Worm (Caenorhabditis elegans) whole organism, L2 larva: ENCODE results near the gene T24F1.4.

Experiments used
- F13H6.1 ChIP-seq: sonication (generic microtip); optimal IDR thresholded peaks from 2 replicates; lab custom pipeline; 2016; ENCODE audit warnings: missing genetic modification characterization, missing compliant biosample characterization
- ZK546.5 ChIP-seq: sonication (generic microtip); optimal IDR thresholded peaks from 2 replicates; lab custom pipeline; 2017; ENCODE audit warnings: missing biosample characterization, missing genetic modification characterization
- alr-1 ChIP-seq: fragments of 150-350 bp; optimal IDR thresholded peaks from 2 replicates; lab custom pipeline; 2014; ENCODE audit warnings: missing biosample characterization, missing genetic modification characterization
- aly-2 ChIP-seq: fragments of 150-350 bp; optimal IDR thresholded peaks from 2 replicates; lab custom pipeline; 2014; ENCODE audit warnings: missing biosample characterization, missing genetic modification characterization
- ama-1 ChIP-seq: fragments of 150-350 bp; optimal IDR thresholded peaks from 2 replicates; lab custom pipeline; 2018; ENCODE audit warnings: inconsistent platforms
- blmp-1 ChIP-seq: sonication (generic microtip); optimal IDR thresholded peaks from 2 replicates; lab custom pipeline; 2017; ENCODE audit warnings: missing genetic modification characterization, mild to moderate bottlenecking, missing compliant biosample characterization, antibody characterized with exemption, moderate library complexity; ENCODE audit not compliant: insufficient read depth
- ceh-16 ChIP-seq: fragments of 150-350 bp; optimal IDR thresholded peaks from 2 replicates; lab custom pipeline; 2014; ENCODE audit warnings: missing biosample characterization, missing genetic modification characterization
- crh-2 ChIP-seq: sonication (generic microtip); optimal IDR thresholded peaks from 2 replicates; lab custom pipeline; 2017; ENCODE audit warnings: missing biosample characterization, missing genetic modification characterization
- dmd-4 ChIP-seq: sonication (generic microtip); optimal IDR thresholded peaks from 2 replicates; lab custom pipeline; 2017; ENCODE audit warnings: missing biosample characterization, missing genetic modification characterization
- elt-3 ChIP-seq: sonication (generic microtip); optimal IDR thresholded peaks from 2 replicates; lab custom pipeline; 2017; ENCODE audit warnings: missing biosample characterization, missing genetic modification characterization
- fos-1 ChIP-seq: fragments of 150-350 bp; optimal IDR thresholded peaks from 2 replicates; lab custom pipeline; 2014; ENCODE audit warnings: missing biosample characterization, missing genetic modification characterization
- gmeb-1 ChIP-seq: fragments of 150-350 bp; optimal IDR thresholded peaks from 2 replicates; lab custom pipeline; 2014; ENCODE audit warnings: missing biosample characterization, missing genetic modification characterization
- lin-11 ChIP-seq: fragments of 150-350 bp; sonication (generic microtip); optimal IDR thresholded peaks from 2 replicates; lab custom pipeline; 2014; ENCODE audit warnings: missing biosample characterization, missing genetic modification characterization, inconsistent platforms, mixed read lengths
- lin-13 ChIP-seq: fragments of 150-350 bp; optimal IDR thresholded peaks from 2 replicates; lab custom pipeline; 2014; ENCODE audit warnings: missing biosample characterization, missing genetic modification reagents, missing genetic modification characterization
- lin-39 ChIP-seq: fragments of 150-350 bp; optimal IDR thresholded peaks from 2 replicates; lab custom pipeline; 2014; ENCODE audit warnings: missing biosample characterization, missing genetic modification reagents, missing genetic modification characterization
- mbf-1 ChIP-seq: sonication (generic microtip); optimal IDR thresholded peaks from 2 replicates; lab custom pipeline; 2017; ENCODE audit warnings: missing biosample characterization, missing genetic modification characterization
- nhr-10 ChIP-seq: sonication (generic microtip); optimal IDR thresholded peaks from 2 replicates; lab custom pipeline; 2017; ENCODE audit warnings: missing biosample characterization, missing genetic modification characterization
- nhr-12 ChIP-seq: fragments of 150-350 bp; optimal IDR thresholded peaks from 2 replicates; lab custom pipeline; 2014; ENCODE audit warnings: missing biosample characterization, missing genetic modification characterization
- nhr-21 ChIP-seq: fragments of 150-350 bp; optimal IDR thresholded peaks from 2 replicates; lab custom pipeline; 2014; ENCODE audit warnings: missing biosample characterization, missing genetic modification characterization
- nhr-25 ChIP-seq: fragments of 150-350 bp; sonication (generic microtip); optimal IDR thresholded peaks from 3 replicates; lab custom pipeline; 2014; ENCODE audit warnings: missing biosample characterization, missing genetic modification characterization
- nhr-6 ChIP-seq: fragments of 150-350 bp; optimal IDR thresholded peaks from 2 replicates; lab custom pipeline; 2014; ENCODE audit warnings: missing biosample characterization, missing genetic modification characterization
- nhr-77 ChIP-seq: fragments of 150-350 bp; optimal IDR thresholded peaks from 2 replicates; lab custom pipeline; 2014; ENCODE audit warnings: missing biosample characterization, missing genetic modification characterization
- peb-1 ChIP-seq: fragments of 150-350 bp; optimal IDR thresholded peaks from 2 replicates; lab custom pipeline; 2014; ENCODE audit warnings: missing biosample characterization, missing genetic modification characterization
- sem-4 ChIP-seq: fragments of 150-350 bp; optimal IDR thresholded peaks from 2 replicates; lab custom pipeline; 2014; ENCODE audit warnings: missing biosample characterization, missing genetic modification reagents, missing genetic modification characterization
- skn-1 ChIP-seq: sonication (generic microtip); optimal IDR thresholded peaks from 2 replicates; lab custom pipeline; 2017; ENCODE audit warnings: missing biosample characterization, missing genetic modification characterization
- sma-3 ChIP-seq: sonication (generic microtip); optimal IDR thresholded peaks from 2 replicates; lab custom pipeline; 2016; ENCODE audit warnings: missing genetic modification reagents, missing genetic modification characterization, missing compliant biosample characterization
- sma-9 ChIP-seq, 2 experiments: fragments of 150-350 bp in 1 of 2; sonication (generic microtip) in 1 of 2; optimal IDR thresholded peaks; 2 replicates each; lab custom pipeline; 2014 to 2016; ENCODE audit warnings: missing genetic modification characterization in 2 of 2, mild to moderate bottlenecking in 1 of 2, missing biosample characterization in 1 of 2, missing compliant biosample characterization in 1 of 2, missing genetic modification reagents in 1 of 2, moderate library complexity in 1 of 2
- snpc-4 ChIP-seq: fragments of 150-350 bp; optimal IDR thresholded peaks from 2 replicates; lab custom pipeline; 2014; ENCODE audit warnings: missing biosample characterization, missing genetic modification characterization
- unc-55 ChIP-seq: fragments of 150-350 bp; sonication (generic microtip); optimal IDR thresholded peaks from 3 replicates; lab custom pipeline; 2014; ENCODE audit warnings: missing biosample characterization, missing genetic modification reagents, missing genetic modification characterization
- ztf-11 ChIP-seq: sonication (generic microtip); optimal IDR thresholded peaks from 2 replicates; lab custom pipeline; 2017; ENCODE audit warnings: missing biosample characterization, missing genetic modification characterization

The T24F1.4 gene

ce11 chrII:11343300-11343869 lies 29.3 kb upstream of the T24F1.4 start, which contains the start of gene lgc-20:
Gene lgc-20 (minus strand): TSS chrII:11343610.
- no peak for TF ChIP-seq ceh-16 (tag; lab: Kevin White, UChicago)
- no peak for TF ChIP-seq dmd-4 (tag; lab: Kevin White, UChicago)
- TF ChIP-seq peb-1, result no peak
- TF ChIP-seq lin-13 (GFP tag; lab: Kevin White, UChicago), result no peak
- TF ChIP-seq crh-2 (tag; lab: Kevin White, UChicago), result no peak
- TF ChIP-seq unc-55, result no peak
- TF ChIP-seq nhr-6 (tag; lab: Kevin White, UChicago), result no peak
- TF ChIP-seq sma-9 (GFP tag; optimal IDR thresholded peaks at IDR 0.05; lab: Kevin White, UChicago), result no peak
- TF ChIP-seq sma-9 (tag; optimal IDR thresholded peaks at IDR 0.05; lab: Kevin White, UChicago), result no peak
- TF ChIP-seq skn-1 (tag; lab: Kevin White, UChicago), result no peak
- TF ChIP-seq nhr-21 (tag; lab: Kevin White, UChicago), result no peak
- no peak for TF ChIP-seq gmeb-1
- TF ChIP-seq ZK546.5 (tag; lab: Kevin White, UChicago), result no peak
- TF ChIP-seq nhr-10 (tag; lab: Kevin White, UChicago), result no peak
- no peak for TF ChIP-seq mbf-1 (tag; lab: Kevin White, UChicago)
- no peak for TF ChIP-seq fos-1 (tag; lab: Kevin White, UChicago)
- TF ChIP-seq nhr-12 (tag; lab: Kevin White, UChicago), result no peak
- no peak for TF ChIP-seq blmp-1 (tag; lab: Kevin White, UChicago)
- no peak for TF ChIP-seq F13H6.1
- TF ChIP-seq, all 48 proteins: peak for 0

DNA sequence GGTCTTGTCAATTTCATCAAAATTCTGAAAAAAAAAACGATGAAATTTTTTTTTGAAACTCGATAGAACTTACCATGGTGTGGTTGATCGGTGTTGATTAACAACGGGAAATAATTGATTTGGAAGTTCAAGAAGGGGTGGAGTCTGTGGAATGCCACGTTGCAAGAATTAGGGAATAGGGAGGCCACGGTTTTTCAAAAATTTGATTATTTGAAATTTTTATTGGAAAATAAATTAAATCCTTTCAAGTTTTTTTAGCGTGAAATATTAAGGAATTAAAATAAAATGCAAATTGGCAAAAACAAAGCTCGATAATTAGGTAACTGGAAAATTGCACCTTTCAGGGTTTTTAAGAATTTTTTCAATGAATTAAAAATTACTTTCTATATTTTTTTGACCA lies 25.4 kb upstream of the T24F1.4 start, which contains the start of gene rmd-3:
Gene rmd-3 (minus strand): TSS at position 101 of the 400 bp plus-strand sequence.
- TF ChIP-seq nhr-21 (tag; lab: Kevin White, UChicago) (no peak), alr-1 (tag; lab: Kevin White, UChicago) (no peak), nhr-10 (tag; lab: Kevin White, UChicago) (no peak), mbf-1 (tag; lab: Kevin White, UChicago) (no peak), blmp-1 (tag; lab: Kevin White, UChicago) (no peak)

- TF ChIP-seq F13H6.1, result no peak
- no peak for TF ChIP-seq sma-9 (GFP tag; optimal IDR thresholded peaks at IDR 0.05; lab: Kevin White, UChicago)
- TF ChIP-seq sma-9 (tag; optimal IDR thresholded peaks at IDR 0.05; lab: Kevin White, UChicago), result no peak
- peak; percentile 64 for TF ChIP-seq unc-55
- TF ChIP-seq sem-4 (tag; lab: Kevin White, UChicago), result peak; percentile 37
- TF ChIP-seq lin-13 (GFP tag; lab: Kevin White, UChicago), result no peak
- TF ChIP-seq aly-2 (tag; lab: Kevin White, UChicago), result no peak
- peak; percentile 36 for TF ChIP-seq nhr-21 (tag; lab: Kevin White, UChicago)
- TF ChIP-seq ama-1 (lab: Kevin White, UChicago), result peak; percentile 69
Measured at ce11 chrII:11337497-11338040, 23.5 kb upstream of the T24F1.4 start, which contains the start of gene sqt-1. Gene sqt-1 (minus strand): TSS chrII:11337837.

DNA sequence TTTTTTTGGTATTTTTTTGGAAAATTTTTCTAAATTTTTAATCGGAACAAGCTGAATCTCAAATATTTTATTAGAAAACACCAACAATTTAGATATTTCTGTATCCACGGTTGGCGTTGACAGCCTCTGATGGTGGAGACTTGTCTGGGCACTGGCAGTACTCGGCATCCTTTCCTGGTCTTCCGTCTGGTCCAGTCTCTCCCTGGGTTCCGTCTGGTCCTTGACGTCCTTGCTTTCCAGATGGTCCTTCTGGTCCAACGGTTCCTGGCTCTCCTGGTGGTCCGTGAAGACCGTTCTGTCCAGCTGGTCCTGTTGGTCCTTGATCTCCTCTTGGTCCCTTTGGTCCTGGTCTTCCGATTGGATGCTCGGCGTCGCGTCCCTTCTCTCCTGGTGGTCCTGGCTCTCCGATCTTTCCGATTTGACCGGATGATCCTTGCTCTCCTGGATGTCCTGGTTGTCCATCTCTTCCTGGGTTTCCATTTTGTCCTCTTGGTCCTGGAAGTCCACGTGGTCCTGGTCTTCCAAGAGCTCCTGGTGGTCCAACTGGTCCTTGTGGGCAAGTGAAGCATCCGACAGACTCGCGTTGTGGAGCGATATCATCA lies 22.7 kb upstream of the T24F1.4 start:
- TF ChIP-seq elt-3 (tag; lab: Kevin White, UChicago) (no peak), sma-3 (no peak), F13H6.1 (no peak), nhr-25 (tag; lab: Kevin White, UChicago) (no peak), ceh-16 (tag; lab: Kevin White, UChicago) (no peak), lin-39 (tag; lab: Kevin White, UChicago) (no peak), ztf-11 (tag; lab: Kevin White, UChicago) (no peak), lin-11 (tag; lab: Kevin White, UChicago) (no peak), ZK546.5 (tag; lab: Kevin White, UChicago) (no peak), gmeb-1 (no peak), nhr-10 (tag; lab: Kevin White, UChicago) (no peak), nhr-77 (no peak), snpc-4 (no peak)

- peak; percentile 28 for TF ChIP-seq ama-1 (lab: Kevin White, UChicago)
- no peak for TF ChIP-seq alr-1 (tag; lab: Kevin White, UChicago)
- TF ChIP-seq nhr-21 (tag; lab: Kevin White, UChicago), result peak; percentile 44
Measured at ce11 chrII:11336163-11336562, 22.1 kb upstream of the T24F1.4 start.
